Worm (Caenorhabditis elegans) whole organism, young adult: ENCODE data around the gene swt-5.

ENCODE experiments used
- F37B4.10 ChIP-seq: fragments of 200-800 bp; sonication (Bioruptor generic); IDR thresholded peaks from 2 replicates; pipeline ENCODE4 v1.3.6; 2022; ENCODE audit warnings: missing genetic modification characterization, missing compliant biosample characterization
- F55B11.4 ChIP-seq: sonication (generic microtip); optimal IDR thresholded peaks from 2 replicates; lab custom pipeline; 2016; ENCODE audit warnings: missing compliant biosample characterization, missing genetic modification characterization, borderline replicate concordance; ENCODE audit not compliant: insufficient read depth
- Y95B8A.8 ChIP-seq: fragments of 200-800 bp; sonication (Bioruptor generic); IDR thresholded peaks from 2 replicates; pipeline ENCODE4 v1.3.6; 2022; ENCODE audit warnings: missing genetic modification reagents, missing genetic modification characterization, missing compliant biosample characterization
- bed-1 ChIP-seq: fragments of 200-800 bp; sonication (Bioruptor generic); IDR thresholded peaks from 2 replicates; pipeline ENCODE4 v1.3.6; 2022; ENCODE audit warnings: missing genetic modification reagents, missing genetic modification characterization, missing compliant biosample characterization
- ceh-40 ChIP-seq: fragments of 200-800 bp; sonication (Bioruptor generic); IDR thresholded peaks from 2 replicates; pipeline ENCODE4 v1.3.6; 2022; ENCODE audit warnings: missing genetic modification characterization, missing compliant biosample characterization
- lag-1 ChIP-seq: fragments of 200-800 bp; sonication (Bioruptor generic); IDR thresholded peaks from 2 replicates; pipeline ENCODE4 v1.3.6; 2022; ENCODE audit warnings: missing genetic modification reagents, missing genetic modification characterization, missing compliant biosample characterization
- mcd-1 ChIP-seq: fragments of 200-800 bp; sonication (Bioruptor generic); IDR thresholded peaks from 2 replicates; pipeline ENCODE4 v1.3.6; 2022; ENCODE audit warnings: missing genetic modification reagents, missing genetic modification characterization, missing compliant biosample characterization
- pha-4 ChIP-seq: fragments of 150-350 bp; sonication (generic microtip); optimal IDR thresholded peaks from 2 replicates; lab custom pipeline; 2014; ENCODE audit warnings: missing biosample characterization, missing genetic modification reagents, missing genetic modification characterization
- sea-2 ChIP-seq: fragments of 200-800 bp; sonication (Bioruptor generic); IDR thresholded peaks from 2 replicates; pipeline ENCODE4 v1.3.6; 2022; ENCODE audit warnings: missing genetic modification characterization, missing compliant biosample characterization
- snpc-4 ChIP-seq, 5 experiments: fragments of 150-350 bp in 1 of 5; sonication (generic microtip) in 4 of 5; optimal IDR thresholded peaks; 2 replicates each; lab custom pipeline; 2014 to 2018; ENCODE audit warnings: missing genetic modification characterization in 5 of 5, missing biosample characterization in 3 of 5, antibody characterized with exemption in 2 of 5, mild to moderate bottlenecking in 2 of 5, missing compliant biosample characterization in 2 of 5, missing genotype in 2 of 5, moderate library complexity in 2 of 5, missing genetic modification reagents in 1 of 5
- unc-62 ChIP-seq: fragments of 150-350 bp; optimal IDR thresholded peaks from 2 replicates; lab custom pipeline; 2014; ENCODE audit warnings: missing biosample characterization, missing genetic modification reagents, missing genetic modification characterization

- no peak for TF ChIP-seq pha-4
- TF ChIP-seq F55B11.4 (tag; lab: Kevin White, UChicago), result no peak
- no peak for TF ChIP-seq sea-2
- TF ChIP-seq snpc-4 (GFP tag; optimal IDR thresholded peaks at IDR 0.05; lab: Kevin White, UChicago), result no peak
- TF ChIP-seq snpc-4 (tag; optimal IDR thresholded peaks at IDR 0.05; lab: Kevin White, UChicago), result no peak
- TF ChIP-seq lag-1 (GFP tag; lab: Robert Waterston, UW), result no peak
- TF ChIP-seq mcd-1, result no peak
- TF ChIP-seq ceh-40 (GFP tag; lab: Robert Waterston, UW), result no peak
- TF ChIP-seq unc-62 (GFP tag; lab: Kevin White, UChicago), result no peak
- no peak for TF ChIP-seq bed-1 (GFP tag; lab: Robert Waterston, UW)
- TF ChIP-seq F37B4.10, result no peak
- TF ChIP-seq Y95B8A.8 (GFP tag; lab: Robert Waterston, UW), result no peak
These were observed 20.5 kb downstream of the swt-5 start for ce11 chrV:9521697-9522096.
